Worm (Caenorhabditis elegans) whole organism, mixed stage, embryonic: ENCODE measurements around the gene clec-189.

Experiments used
- blmp-1 ChIP-seq: fragments of 150-350 bp; optimal IDR thresholded peaks from 2 replicates; lab custom pipeline; 2014; ENCODE audit warnings: missing biosample characterization, missing genetic modification characterization
- elt-3 ChIP-seq: fragments of 150-350 bp; optimal IDR thresholded peaks from 2 replicates; lab custom pipeline; 2014; ENCODE audit warnings: missing biosample characterization, missing genetic modification characterization
- flh-1 ChIP-seq: fragments of 200-800 bp; sonication (Bioruptor generic); optimal IDR thresholded peaks from 2 replicates; lab custom pipeline; 2018; ENCODE audit warnings: mild to moderate bottlenecking, missing genetic modification characterization, moderate library complexity, missing compliant biosample characterization
- lin-13 ChIP-seq: fragments of 150-350 bp; optimal IDR thresholded peaks from 2 replicates; lab custom pipeline; 2014; ENCODE audit warnings: missing biosample characterization, missing genetic modification characterization
- lin-32 ChIP-seq: fragments of 200-800 bp; sonication (Bioruptor generic); optimal IDR thresholded peaks from 2 replicates; lab custom pipeline; 2018; ENCODE audit warnings: mild to moderate bottlenecking, missing genetic modification characterization, missing compliant biosample characterization
- mep-1 ChIP-seq: fragments of 150-350 bp; optimal IDR thresholded peaks from 2 replicates; lab custom pipeline; 2017; ENCODE audit warnings: missing biosample characterization, missing genetic modification reagents, missing genetic modification characterization, inconsistent platforms
- nhr-28 ChIP-seq: fragments of 150-350 bp; optimal IDR thresholded peaks from 2 replicates; lab custom pipeline; 2014; ENCODE audit warnings: missing biosample characterization, missing genetic modification characterization
- pha-4 ChIP-seq: fragments of 150-350 bp; optimal IDR thresholded peaks from 2 replicates; lab custom pipeline; 2018; ENCODE audit warnings: missing biosample characterization, missing genetic modification reagents, missing genetic modification characterization
- tbx-8 ChIP-seq: fragments of 200-800 bp; sonication (Bioruptor generic); optimal IDR thresholded peaks from 2 replicates; lab custom pipeline; 2018; ENCODE audit warnings: mild to moderate bottlenecking, missing genetic modification characterization, moderate library complexity, missing compliant biosample characterization
- unc-39 ChIP-seq: fragments of 150-350 bp; optimal IDR thresholded peaks from 2 replicates; lab custom pipeline; 2014; ENCODE audit warnings: missing biosample characterization, missing genetic modification characterization
- unc-62 ChIP-seq: fragments of 150-350 bp; optimal IDR thresholded peaks from 2 replicates; lab custom pipeline; 2014; ENCODE audit warnings: missing biosample characterization, missing genetic modification reagents, missing genetic modification characterization
- zip-8 ChIP-seq: fragments of 150-350 bp; optimal IDR thresholded peaks from 2 replicates; lab custom pipeline; 2014; ENCODE audit warnings: missing biosample characterization, missing genetic modification characterization

DNA sequence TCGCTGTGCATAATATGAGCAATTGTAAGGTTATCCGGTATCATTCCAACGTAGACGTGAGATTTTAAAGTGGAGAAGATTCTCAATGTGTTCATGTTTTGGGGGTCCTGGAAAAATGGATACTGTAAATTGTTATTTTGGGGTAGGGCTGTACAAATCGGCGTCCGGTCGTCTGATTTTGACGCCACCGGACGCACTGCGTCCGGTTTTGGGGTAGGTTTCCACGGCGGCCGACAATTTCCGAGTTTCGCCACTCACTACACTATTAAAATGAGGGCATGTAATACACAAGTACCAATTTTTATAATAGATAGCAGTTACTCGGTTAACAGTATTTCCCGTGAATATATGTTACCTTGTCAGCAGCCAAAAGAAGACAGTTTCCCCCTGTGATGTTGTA is 47.8 kb downstream of the clec-189 start:
- TF ChIP-seq elt-3: no peak
- no peak for TF ChIP-seq unc-62 (GFP tag; lab: Kevin White, UChicago)
- no peak for TF ChIP-seq pha-4 (tag; lab: Kevin White, UChicago)
- no peak for TF ChIP-seq lin-13
- no peak for TF ChIP-seq tbx-8 (GFP tag; lab: Kevin White, UChicago)
- no peak for TF ChIP-seq lin-32 (GFP tag; lab: Kevin White, UChicago)
- no peak for TF ChIP-seq unc-39 (tag; lab: Kevin White, UChicago)
- TF ChIP-seq nhr-28 (tag; lab: Kevin White, UChicago): no peak
- no peak for TF ChIP-seq mep-1 (tag; lab: Kevin White, UChicago)
- TF ChIP-seq zip-8 (tag; lab: Kevin White, UChicago): no peak
- TF ChIP-seq blmp-1 (tag; lab: Kevin White, UChicago): no peak
- TF ChIP-seq flh-1 (GFP tag; lab: Kevin White, UChicago): no peak
